Worm (Caenorhabditis elegans): ENCODE data around the gene nstp-6.

Gene nstp-6

ce11 chrIV:3570612-3571011, 23.2 kb upstream of the nstp-6 start:
- TF ChIP-seq zfh-2 (GFP tag; conservative IDR thresholded peaks at IDR 0.05): peak; percentile 66
- no peak for TF ChIP-seq egl-44 (GFP tag; IDR thresholded peaks at IDR 0.05)
- TF ChIP-seq T07F8.4 (tag; optimal IDR thresholded peaks at IDR 0.05): no peak

ce11 chrIV:3568608-3569007, 21.2 kb upstream of the nstp-6 start, which contains the start of gene otpl-1:
TSS of gene otpl-1 (plus strand) at chrIV:3568979.
- no peak for TF ChIP-seq lin-54 (GFP tag; optimal IDR thresholded peaks at IDR 0.05)
- TF ChIP-seq zim-3 (tag; optimal IDR thresholded peaks at IDR 0.05): no peak
- TF ChIP-seq F37B4.10 (GFP tag; IDR thresholded peaks at IDR 0.05): 0 out of 2 replicates have a peak, but pooled peaks have one; percentile 25
- TF ChIP-seq F23B12.7 (tag; optimal IDR thresholded peaks at IDR 0.05; ENCODE audit: insufficient read depth): no peak
- no peak for TF ChIP-seq K12H6.12 (tag; optimal IDR thresholded peaks at IDR 0.05)
- TF ChIP-seq B0019.2 (GFP tag; conservative IDR thresholded peaks at IDR 0.05): no peak
- TF ChIP-seq F52B5.7 (tag; optimal IDR thresholded peaks at IDR 0.05): no peak
- peak; percentile 3 for TF ChIP-seq snpc-4 (GFP tag; optimal IDR thresholded peaks at IDR 0.05)
- TF ChIP-seq snpc-4 (tag; optimal IDR thresholded peaks at IDR 0.05): peak in 3 of 4 experiments; percentile 27 to 85 (median 70)
- peak; percentile 71 for TF ChIP-seq zfh-2 (GFP tag; conservative IDR thresholded peaks at IDR 0.05)
- TF ChIP-seq dpl-1 (GFP tag; optimal IDR thresholded peaks at IDR 0.05): no peak
- TF ChIP-seq lag-1 (GFP tag; IDR thresholded peaks at IDR 0.05): no peak
- no peak for TF ChIP-seq hrde-1 (tag; optimal IDR thresholded peaks at IDR 0.05; ENCODE audit: borderline replicate concordance)
- no peak for TF ChIP-seq dpff-1 (tag; optimal IDR thresholded peaks at IDR 0.05)
- TF ChIP-seq ZK185.1 (tag; optimal IDR thresholded peaks at IDR 0.05; ENCODE audit: poor library complexity, severe bottlenecking): no peak
- no peak for TF ChIP-seq lin-26 (GFP tag; IDR thresholded peaks at IDR 0.05)
- no peak for TF ChIP-seq attf-5 (GFP tag; optimal IDR thresholded peaks at IDR 0.05)

ce11 chrIV:3564901-3565300, 17.5 kb upstream of the nstp-6 start, which contains the start of gene sre-5:
TSS of gene sre-5 (plus strand) at chrIV:3565201.
- TF ChIP-seq fkh-3 (tag; optimal IDR thresholded peaks at IDR 0.05): no peak
- TF ChIP-seq Y67H2A.10 (GFP tag; conservative IDR thresholded peaks at IDR 0.05): no peak
- TF ChIP-seq nhr-179 (tag; optimal IDR thresholded peaks at IDR 0.05): no peak
- TF ChIP-seq ztf-25 (GFP tag; IDR thresholded peaks at IDR 0.05): no peak

ce11 chrIV:3559201-3559600, 11.8 kb upstream of the nstp-6 start:
- TF ChIP-seq F57C9.4 (tag; optimal IDR thresholded peaks at IDR 0.05) (no peak), fkh-3 (tag; optimal IDR thresholded peaks at IDR 0.05) (no peak)

ce11 chrIV:3557331-3557730, 9.9 kb upstream of the nstp-6 start, which contains the start of gene osm-9:
TSS of gene osm-9 (minus strand) at chrIV:3557431.
- no peak for TF ChIP-seq rpc-1 (optimal IDR thresholded peaks at IDR 0.05)
- TF ChIP-seq rpc-1 (tag; optimal IDR thresholded peaks at IDR 0.05): no peak
- TF ChIP-seq nhr-80 (tag; optimal IDR thresholded peaks at IDR 0.05): no peak
- TF ChIP-seq pbrm-1 (GFP tag; IDR thresholded peaks at IDR 0.05): no peak
- no peak for TF ChIP-seq egrh-3 (GFP tag; IDR thresholded peaks at IDR 0.05)
- no peak for TF ChIP-seq F49E8.2 (tag; optimal IDR thresholded peaks at IDR 0.05; ENCODE audit: insufficient read depth)
- TF ChIP-seq K11D2.4 (GFP tag; IDR thresholded peaks at IDR 0.05): no peak
- no peak for TF ChIP-seq ztf-6 (GFP tag; IDR thresholded peaks at IDR 0.05)
- TF ChIP-seq sptf-2 (GFP tag; optimal IDR thresholded peaks at IDR 0.05): no peak
- no peak for TF ChIP-seq snpc-1.1 (tag; optimal IDR thresholded peaks at IDR 0.05; ENCODE audit: insufficient read depth)
- TF ChIP-seq ztf-26 (tag; optimal IDR thresholded peaks at IDR 0.05): no peak
- TF ChIP-seq F52B5.7 (tag; optimal IDR thresholded peaks at IDR 0.05): no peak
- TF ChIP-seq unc-130 (GFP tag; optimal IDR thresholded peaks at IDR 0.05): no peak
- no peak for TF ChIP-seq hmg-1.2 (GFP tag; IDR thresholded peaks at IDR 0.05)
- no peak for TF ChIP-seq hlh-12 (tag; optimal IDR thresholded peaks at IDR 0.05)
- TF ChIP-seq nfya-2 (GFP tag; IDR thresholded peaks at IDR 0.05): no peak
- no peak for TF ChIP-seq atf-7 (tag; optimal IDR thresholded peaks at IDR 0.05)
- no peak for TF ChIP-seq ztf-28 (GFP tag; IDR thresholded peaks at IDR 0.05)
- TF ChIP-seq nfya-1 (tag; optimal IDR thresholded peaks at IDR 0.05; ENCODE audit: borderline replicate concordance, insufficient read depth): no peak

All from whole organism, young adult.